Fruit fly (Drosophila melanogaster): Measurements from ENCODE around the gene CCT1.

The CCT1 gene

dm6 chr3R:22530305-22530704 lies 39.1 kb upstream of the CCT1 start, which contains the start of gene CG33099 (continued):
- peak; percentile 9 for TF ChIP-seq ash1 (GFP tag; optimal IDR thresholded peaks at IDR 0.05)
- TF ChIP-seq dysf (GFP tag; IDR thresholded peaks at IDR 0.05), result no peak; the same call in 2 of the 3 replicates
- peak; percentile 72 for TF ChIP-seq CG34376 (GFP tag; optimal IDR thresholded peaks at IDR 0.05)
- TF ChIP-seq phol (tag; optimal IDR thresholded peaks at IDR 0.05), result no peak
- peak; percentile 55 for TF ChIP-seq pho (GFP tag; optimal IDR thresholded peaks at IDR 0.05)
- peak; percentile 72 for TF ChIP-seq grn (GFP tag; optimal IDR thresholded peaks at IDR 0.05)
- TF ChIP-seq CG34422 (GFP tag; IDR thresholded peaks at IDR 0.05), result peak; percentile 45; the same call in 1 of the 3 replicates
- TF ChIP-seq bab2 (GFP tag; optimal IDR thresholded peaks at IDR 0.05), result peak; percentile 24
- no peak for TF ChIP-seq CG11093 (GFP tag; IDR thresholded peaks at IDR 0.05)
- peak; percentile 61 for TF ChIP-seq ATbp (GFP tag; optimal IDR thresholded peaks at IDR 0.05)
- no peak for TF ChIP-seq CG10654 (GFP tag; optimal IDR thresholded peaks at IDR 0.05)
- TF ChIP-seq chif (GFP tag; optimal IDR thresholded peaks at IDR 0.05), result peak; percentile 20 to 21
- TF ChIP-seq da (GFP tag; optimal IDR thresholded peaks at IDR 0.05), result no peak
- peak; percentile 68 for TF ChIP-seq CG17568 (GFP tag; optimal IDR thresholded peaks at IDR 0.05)
- no peak for TF ChIP-seq CG10147 (GFP tag; optimal IDR thresholded peaks at IDR 0.05)
- TF ChIP-seq Hmr (GFP tag; optimal IDR thresholded peaks at IDR 0.05), result peak; percentile 65
- TF ChIP-seq PHDP (tag; optimal IDR thresholded peaks at IDR 0.05), result peak; percentile 62
- no peak for TF ChIP-seq Aef1 (GFP tag; IDR thresholded peaks at IDR 0.05)
- TF ChIP-seq CG11247 (GFP tag; IDR thresholded peaks at IDR 0.05), result no peak
- peak; percentile 29; the same call in 1 of the 2 replicates for TF ChIP-seq toy (GFP tag; IDR thresholded peaks at IDR 0.05)
- TF ChIP-seq cg (GFP tag; optimal IDR thresholded peaks at IDR 0.05), result no peak
- TF ChIP-seq D19B (GFP tag; optimal IDR thresholded peaks at IDR 0.05), result no peak
- TF ChIP-seq amos (GFP tag; IDR thresholded peaks at IDR 0.05; ENCODE audit: partially characterized antibody), result no peak
- TF ChIP-seq CG12071 (GFP tag; optimal IDR thresholded peaks at IDR 0.05), result peak; percentile 51
- TF ChIP-seq pros (GFP tag; optimal IDR thresholded peaks at IDR 0.05), result no peak
- TF ChIP-seq Lpt (GFP tag; optimal IDR thresholded peaks at IDR 0.05), result no peak
- TF ChIP-seq CG2678 (tag; optimal IDR thresholded peaks at IDR 0.05), result peak; percentile 55
- TF ChIP-seq NC2α (GFP tag; optimal IDR thresholded peaks at IDR 0.05), result peak; percentile 19
- TF ChIP-seq ato (GFP tag; IDR thresholded peaks at IDR 0.05; ENCODE audit: partially characterized antibody), result no peak
- TF ChIP-seq inv (GFP tag; IDR thresholded peaks at IDR 0.05; ENCODE audit: partially characterized antibody), result no peak
- TF ChIP-seq CG17359 (tag; optimal IDR thresholded peaks at IDR 0.05), result peak; percentile 55
- TF ChIP-seq sens-2 (GFP tag; IDR thresholded peaks at IDR 0.05), result peak; percentile 7; the same call in 1 of the 2 replicates
- TF ChIP-seq CG7745 (tag; optimal IDR thresholded peaks at IDR 0.05), result no peak
- peak; percentile 37; the same call in 1 of the 2 replicates for TF ChIP-seq E2f2 (GFP tag; IDR thresholded peaks at IDR 0.05)
- TF ChIP-seq dati (GFP tag; IDR thresholded peaks at IDR 0.05), result no peak
- TF ChIP-seq nmo (GFP tag; optimal IDR thresholded peaks at IDR 0.05), result no peak
- TF ChIP-seq Hand (GFP tag; optimal IDR thresholded peaks at IDR 0.05), result no peak
- TF ChIP-seq CG9437 (GFP tag; optimal IDR thresholded peaks at IDR 0.05), result no peak
- no peak for TF ChIP-seq Sry-β (GFP tag; optimal IDR thresholded peaks at IDR 0.05)
- peak; percentile 31 for TF ChIP-seq dmrt11E (tag; optimal IDR thresholded peaks at IDR 0.05)
- TF ChIP-seq Nf-YA (GFP tag; IDR thresholded peaks at IDR 0.05), result no peak
- TF ChIP-seq BtbVII (GFP tag; optimal IDR thresholded peaks at IDR 0.05), result peak; percentile 19
- no peak for TF ChIP-seq slou (GFP tag; optimal IDR thresholded peaks at IDR 0.05)
- TF ChIP-seq org-1 (GFP tag; optimal IDR thresholded peaks at IDR 0.05), result peak; percentile 29
- TF ChIP-seq CG4730 (GFP tag; IDR thresholded peaks at IDR 0.05), result no peak
- no peak for TF ChIP-seq peb (GFP tag; IDR thresholded peaks at IDR 0.05)
- peak; percentile 2 for TF ChIP-seq CG6683 (GFP tag; optimal IDR thresholded peaks at IDR 0.05)
- peak; percentile 43 for TF ChIP-seq Meics (GFP tag; optimal IDR thresholded peaks at IDR 0.05)
- TF ChIP-seq wek (GFP tag; optimal IDR thresholded peaks at IDR 0.05), result peak; percentile 65
- no peak for TF ChIP-seq ap (GFP tag; IDR thresholded peaks at IDR 0.05)
- peak; percentile 4 for TF ChIP-seq tap (tag; optimal IDR thresholded peaks at IDR 0.05)
